Fruit fly (Drosophila melanogaster) whole organism, prepupa: ENCODE results near the gene CG32248.

ENCODE experiments used
- Blimp-1 ChIP-seq: fragments of 200-800 bp; sonication (Bioruptor generic); optimal IDR thresholded peaks from 3 replicates; lab custom pipeline; 2017; ENCODE audit warnings: missing biosample characterization, missing genetic modification characterization, mild to moderate bottlenecking, moderate library complexity, missing genetic modification reagents
- CG10631 ChIP-seq: fragments of 200-800 bp; sonication (Bioruptor generic); optimal IDR thresholded peaks from 2 replicates; lab custom pipeline; 2016; ENCODE audit warnings: missing biosample characterization, missing genetic modification characterization
- CG10669 ChIP-seq: fragments of 200-800 bp; sonication (Bioruptor generic); optimal IDR thresholded peaks from 3 replicates; lab custom pipeline; 2018; ENCODE audit warnings: missing biosample characterization, mild to moderate bottlenecking, missing genetic modification characterization, moderate library complexity
- CG11762 ChIP-seq: fragments of 200-800 bp; sonication (Bioruptor generic); optimal IDR thresholded peaks from 3 replicates; lab custom pipeline; 2016; ENCODE audit warnings: missing biosample characterization, missing genetic modification characterization; ENCODE audit not compliant: insufficient read depth
- CG11902 ChIP-seq: fragments of 200-800 bp; sonication (Bioruptor generic); optimal IDR thresholded peaks from 3 replicates; lab custom pipeline; 2016; ENCODE audit warnings: missing biosample characterization, missing genetic modification characterization
- CG15336 ChIP-seq: fragments of 200-800 bp; sonication (Bioruptor generic); IDR thresholded peaks from 2 replicates; pipeline ENCODE4 v1.3.6; 2022; ENCODE audit warnings: missing biosample characterization, missing genetic modification characterization
- CG16779 ChIP-seq: fragments of 200-800 bp; sonication (Bioruptor generic); optimal IDR thresholded peaks from 3 replicates; lab custom pipeline; 2017; ENCODE audit warnings: missing biosample characterization, mild to moderate bottlenecking, missing genetic modification characterization
- CG3032 ChIP-seq: fragments of 200-800 bp; optimal IDR thresholded peaks from 2 replicates; lab custom pipeline; 2019; ENCODE audit warnings: missing biosample characterization, mild to moderate bottlenecking, missing genetic modification characterization, moderate library complexity
- CG31627 ChIP-seq: fragments of 200-800 bp; sonication (Bioruptor generic); optimal IDR thresholded peaks from 3 replicates; lab custom pipeline; 2016; ENCODE audit warnings: missing biosample characterization, missing genetic modification characterization
- CG32006 ChIP-seq: fragments of 200-800 bp; sonication (Bioruptor generic); optimal IDR thresholded peaks from 3 replicates; lab custom pipeline; 2017; ENCODE audit warnings: missing biosample characterization, mild to moderate bottlenecking, missing genetic modification characterization
- CG34406 ChIP-seq: fragments of 200-800 bp; sonication (Bioruptor generic); optimal IDR thresholded peaks from 3 replicates; lab custom pipeline; 2016; ENCODE audit warnings: missing biosample characterization, missing genetic modification characterization
- CG4318 ChIP-seq: fragments of 200-800 bp; sonication (Bioruptor generic); optimal IDR thresholded peaks from 3 replicates; lab custom pipeline; 2017; ENCODE audit warnings: missing biosample characterization, mild to moderate bottlenecking, missing genetic modification characterization
- CG6163 ChIP-seq: fragments of 200-800 bp; sonication (Bioruptor generic); IDR thresholded peaks from 3 replicates; pipeline ENCODE4 v1.3.6; 2022; ENCODE audit warnings: missing biosample characterization, missing genetic modification characterization
- CG6276 ChIP-seq: fragments of 200-800 bp; sonication (Bioruptor generic); optimal IDR thresholded peaks from 2 replicates; lab custom pipeline; 2017; ENCODE audit warnings: missing biosample characterization, mild to moderate bottlenecking, missing genetic modification characterization
- CG6792 ChIP-seq: fragments of 200-800 bp; sonication (Bioruptor generic); optimal IDR thresholded peaks from 3 replicates; lab custom pipeline; 2016; ENCODE audit warnings: missing biosample characterization, missing genetic modification characterization
- CG8119 ChIP-seq: fragments of 200-800 bp; sonication (Bioruptor generic); IDR thresholded peaks from 3 replicates; pipeline ENCODE4 v1.3.6; 2022; ENCODE audit warnings: missing biosample characterization, missing genetic modification characterization
- CG8632 ChIP-seq: fragments of 200-800 bp; sonication (Bioruptor generic); optimal IDR thresholded peaks from 3 replicates; lab custom pipeline; 2016; ENCODE audit warnings: missing biosample characterization, missing genetic modification characterization
- CG9139 ChIP-seq: fragments of 200-800 bp; sonication (Bioruptor generic); optimal IDR thresholded peaks from 3 replicates; lab custom pipeline; 2017; ENCODE audit warnings: missing biosample characterization, mild to moderate bottlenecking, missing genetic modification characterization
- Eip78C ChIP-seq: fragments of 200-800 bp; sonication (Bioruptor generic); peaks from one replicate; lab custom pipeline; 2016; ENCODE audit warnings: missing biosample characterization, missing genetic modification characterization
- Hr38 ChIP-seq: sonication (Bioruptor generic); optimal IDR thresholded peaks from 2 replicates; lab custom pipeline; 2016; ENCODE audit warnings: missing biosample characterization, missing genetic modification characterization
- Hr4 ChIP-seq: fragments of 200-800 bp; sonication (Bioruptor generic); optimal IDR thresholded peaks from 3 replicates; lab custom pipeline; 2016; ENCODE audit warnings: missing biosample characterization, missing genetic modification characterization
- Met ChIP-seq: fragments of 200-800 bp; sonication (Bioruptor generic); optimal IDR thresholded peaks from 3 replicates; lab custom pipeline; 2016; ENCODE audit warnings: missing biosample characterization, missing genetic modification characterization
- OdsH ChIP-seq: fragments of 200-800 bp; sonication (Bioruptor generic); optimal IDR thresholded peaks from 3 replicates; lab custom pipeline; 2016; ENCODE audit warnings: missing biosample characterization, missing genetic modification characterization
- Smox ChIP-seq: fragments of 200-800 bp; sonication (Bioruptor generic); optimal IDR thresholded peaks from 3 replicates; lab custom pipeline; 2016; ENCODE audit warnings: missing biosample characterization, missing genetic modification characterization
- achi ChIP-seq: fragments of 200-800 bp; sonication (Bioruptor generic); optimal IDR thresholded peaks from 3 replicates; lab custom pipeline; 2016; ENCODE audit warnings: missing biosample characterization, missing genetic modification characterization
- cyc ChIP-seq: fragments of 200-800 bp; sonication (Bioruptor generic); optimal IDR thresholded peaks from 3 replicates; lab custom pipeline; 2016; ENCODE audit warnings: missing biosample characterization, missing genetic modification characterization
- dac ChIP-seq: fragments of 200-800 bp; sonication (Bioruptor generic); optimal IDR thresholded peaks from 2 replicates; lab custom pipeline; 2017; ENCODE audit warnings: missing biosample characterization, mild to moderate bottlenecking, missing genetic modification characterization
- eg ChIP-seq: fragments of 200-800 bp; sonication (Bioruptor generic); IDR thresholded peaks from 3 replicates; pipeline ENCODE4 v1.3.6; 2022; ENCODE audit warnings: missing biosample characterization, missing genetic modification characterization
- fd59A ChIP-seq: fragments of 200-800 bp; sonication (Bioruptor generic); optimal IDR thresholded peaks from 2 replicates; lab custom pipeline; 2017; ENCODE audit warnings: missing biosample characterization, mild to moderate bottlenecking, missing genetic modification characterization, missing genetic modification reagents
- fd85E ChIP-seq: fragments of 200-800 bp; sonication (Bioruptor generic); optimal IDR thresholded peaks from 3 replicates; lab custom pipeline; 2016; ENCODE audit warnings: missing biosample characterization, missing genetic modification characterization
- lz ChIP-seq: fragments of 200-800 bp; sonication (Bioruptor generic); optimal IDR thresholded peaks from 3 replicates; lab custom pipeline; 2016; ENCODE audit warnings: missing biosample characterization, missing genetic modification characterization
- net ChIP-seq: fragments of 200-800 bp; sonication (Bioruptor generic); optimal IDR thresholded peaks from 3 replicates; lab custom pipeline; 2016; ENCODE audit warnings: missing biosample characterization, missing genetic modification characterization
- salr ChIP-seq, 2 experiments: fragments of 200-800 bp; sonication (Bioruptor generic); optimal IDR thresholded peaks; 3 replicates each; lab custom pipeline; 2016 to 2018; ENCODE audit warnings: missing biosample characterization in 2 of 2, missing genetic modification characterization in 2 of 2, mild to moderate bottlenecking in 1 of 2
- spab ChIP-seq: fragments of 200-800 bp; sonication (Bioruptor generic); optimal IDR thresholded peaks from 2 replicates; lab custom pipeline; 2017; ENCODE audit warnings: missing biosample characterization, mild to moderate bottlenecking, missing genetic modification characterization, missing genetic modification reagents
- svp ChIP-seq: fragments of 200-800 bp; sonication (Bioruptor generic); peaks from one replicate; lab custom pipeline; 2016; ENCODE audit warnings: missing biosample characterization, missing genetic modification characterization
- topi ChIP-seq: fragments of 200-800 bp; sonication (Bioruptor generic); optimal IDR thresholded peaks from 3 replicates; lab custom pipeline; 2016; ENCODE audit warnings: missing biosample characterization, missing genetic modification characterization

Gene CG32248

dm6 chr3L:4508926-4509457 is 37.4 kb downstream of the CG32248 start:
- no peak for TF ChIP-seq CG11762 (GFP tag; lab: Kevin White, UChicago)
- peak; percentile 14 for TF ChIP-seq svp (GFP tag; lab: Kevin White, UChicago)
- TF ChIP-seq Eip78C (GFP tag; lab: Kevin White, UChicago), result peak; percentile 77
- peak; percentile 77 for TF ChIP-seq CG15336 (GFP tag; lab: Robert Waterston, UW)
- TF ChIP-seq CG8632 (GFP tag; lab: Kevin White, UChicago), result peak; percentile 2
- no peak for TF ChIP-seq CG9139 (GFP tag; lab: Kevin White, UChicago)
- TF ChIP-seq achi (GFP tag; lab: Kevin White, UChicago), result peak; percentile 10
- peak; percentile 13 for TF ChIP-seq OdsH (GFP tag; lab: Kevin White, UChicago)
- no peak for TF ChIP-seq Smox (GFP tag; lab: Kevin White, UChicago)
- peak; percentile 61 for TF ChIP-seq CG4318 (GFP tag; lab: Kevin White, UChicago)
- TF ChIP-seq Met, result no peak
- peak; percentile 73 for TF ChIP-seq CG32006 (GFP tag; lab: Kevin White, UChicago)
- no peak for TF ChIP-seq fd59A
- no peak for TF ChIP-seq fd85E (GFP tag; lab: Kevin White, UChicago)
- TF ChIP-seq CG34406 (GFP tag; lab: Kevin White, UChicago), result peak; percentile 2
- no peak for TF ChIP-seq CG6792
- TF ChIP-seq CG8119 (GFP tag; lab: Robert Waterston, UW), result peak; percentile 83
- peak; percentile 10 for TF ChIP-seq net (GFP tag; lab: Kevin White, UChicago)
- TF ChIP-seq Hr4 (GFP tag; lab: Kevin White, UChicago), result peak; percentile 66
- peak in 1 of 2 experiments; percentile 10 for TF ChIP-seq salr (GFP tag; optimal IDR thresholded peaks at IDR 0.05; lab: Kevin White, UChicago)

- TF ChIP-seq Eip78C (GFP tag; lab: Kevin White, UChicago), result peak; percentile 21
- no peak for TF ChIP-seq topi (GFP tag; lab: Kevin White, UChicago)
- TF ChIP-seq, all 60 proteins: peak for 1
These were observed 38.8 kb downstream of the CG32248 start for dm6 chr3L:4510317-4510716.

dm6 chr3L:4516378-4516777 is 44.8 kb downstream of the CG32248 start:
- TF ChIP-seq Eip78C (GFP tag; lab: Kevin White, UChicago) (peak; percentile 15), eg (GFP tag; lab: Robert Waterston, UW) (no peak; the same call in 2 of the 3 replicates), CG15336 (GFP tag; lab: Robert Waterston, UW) (0 out of 2 replicates have a peak, but pooled peaks have one; percentile 12)

dm6 chr3L:4519417-4519931 is 47.9 kb downstream of the CG32248 start:
- no peak for TF ChIP-seq spab
- no peak for TF ChIP-seq dac (GFP tag; lab: Kevin White, UChicago)
- no peak for TF ChIP-seq CG11762 (GFP tag; lab: Kevin White, UChicago)
- TF ChIP-seq lz (GFP tag; lab: Kevin White, UChicago), result no peak
- TF ChIP-seq achi (GFP tag; lab: Kevin White, UChicago), result no peak
- no peak for TF ChIP-seq CG6792
- TF ChIP-seq CG8119 (GFP tag; lab: Robert Waterston, UW), result peak; percentile 70; the same call in 2 of the 3 replicates
- peak; percentile 61 for TF ChIP-seq Eip78C (GFP tag; lab: Kevin White, UChicago)
- TF ChIP-seq Blimp-1 (GFP tag; lab: Kevin White, UChicago), result peak; percentile 91
- TF ChIP-seq CG3032 (tag; lab: Kevin White, UChicago), result no peak
- no peak for TF ChIP-seq CG10631
- no peak for TF ChIP-seq Hr38
- peak; percentile 7 for TF ChIP-seq CG32006 (GFP tag; lab: Kevin White, UChicago)
- TF ChIP-seq salr (GFP tag; optimal IDR thresholded peaks at IDR 0.05; lab: Kevin White, UChicago), result no peak
- TF ChIP-seq CG31627, result no peak
- no peak for TF ChIP-seq CG10669 (GFP tag; lab: Kevin White, UChicago)
- TF ChIP-seq CG16779 (tag; lab: Kevin White, UChicago), result no peak
- TF ChIP-seq fd85E (GFP tag; lab: Kevin White, UChicago), result no peak
- TF ChIP-seq CG6163, result 0 out of 3 replicates have a peak, but pooled peaks have one; percentile 27
- TF ChIP-seq CG6276, result peak; percentile 33
- TF ChIP-seq CG34406 (GFP tag; lab: Kevin White, UChicago), result no peak
- TF ChIP-seq eg (GFP tag; lab: Robert Waterston, UW), result no peak
- TF ChIP-seq CG11902 (GFP tag; lab: Kevin White, UChicago), result no peak
- TF ChIP-seq Met, result no peak
- no peak for TF ChIP-seq cyc (GFP tag; lab: Kevin White, UChicago)
- no peak for TF ChIP-seq Hr4 (GFP tag; lab: Kevin White, UChicago)
- TF ChIP-seq CG15336 (GFP tag; lab: Robert Waterston, UW), result peak; percentile 38
